Worm (Caenorhabditis elegans) whole organism, early embryonic: Measurements from ENCODE around the gene cec-3.

Experiments used
- B0310.2 ChIP-seq: sonication (generic microtip); optimal IDR thresholded peaks from 2 replicates; lab custom pipeline; 2016; ENCODE audit warnings: mild to moderate bottlenecking, missing genetic modification characterization, missing compliant biosample characterization
- F13C5.2 ChIP-seq: sonication (generic microtip); optimal IDR thresholded peaks from 2 replicates; lab custom pipeline; 2017; ENCODE audit warnings: mild to moderate bottlenecking, missing genetic modification characterization, inconsistent platforms, missing compliant biosample characterization
- aly-1 ChIP-seq: sonication (generic microtip); optimal IDR thresholded peaks from 2 replicates; lab custom pipeline; 2016; ENCODE audit warnings: missing genetic modification characterization, missing compliant biosample characterization
- ama-1 ChIP-seq: fragments of 150-350 bp; optimal IDR thresholded peaks from 2 replicates; lab custom pipeline; 2014
- ceh-13 ChIP-seq: fragments of 200-800 bp; sonication (Bioruptor generic); optimal IDR thresholded peaks from 2 replicates; lab custom pipeline; 2018; ENCODE audit warnings: mild to moderate bottlenecking, missing genetic modification characterization, missing compliant biosample characterization
- ceh-36 ChIP-seq: sonication (generic microtip); optimal IDR thresholded peaks from 2 replicates; lab custom pipeline; 2016; ENCODE audit warnings: missing genetic modification characterization, inconsistent platforms, missing compliant biosample characterization
- ets-7 ChIP-seq: sonication (generic microtip); optimal IDR thresholded peaks from 2 replicates; lab custom pipeline; 2016; ENCODE audit warnings: missing genotype, missing genetic modification characterization, missing compliant biosample characterization
- flt-1 ChIP-seq: fragments of 200-800 bp; sonication (Bioruptor generic); IDR thresholded peaks from 2 replicates; pipeline ENCODE4 v1.3.6; 2022; ENCODE audit warnings: missing genetic modification characterization, missing compliant biosample characterization
- hmbx-1 ChIP-seq: sonication (generic microtip); optimal IDR thresholded peaks from 2 replicates; lab custom pipeline; 2016; ENCODE audit warnings: mild to moderate bottlenecking, missing genetic modification characterization, missing compliant biosample characterization
- hmg-4 ChIP-seq: fragments of 200-800 bp; sonication (Bioruptor generic); optimal IDR thresholded peaks from 2 replicates; lab custom pipeline; 2018; ENCODE audit warnings: mild to moderate bottlenecking, missing genetic modification characterization, missing compliant biosample characterization
- hnd-1 ChIP-seq: sonication (generic microtip); optimal IDR thresholded peaks from 2 replicates; lab custom pipeline; 2016; ENCODE audit warnings: missing genetic modification characterization, missing compliant biosample characterization
- pes-1 ChIP-seq: fragments of 200-800 bp; sonication (Bioruptor generic); IDR thresholded peaks from 2 replicates; pipeline ENCODE4 v1.3.6; 2022; ENCODE audit warnings: missing genetic modification reagents, missing genetic modification characterization, missing compliant biosample characterization
- scrt-1 ChIP-seq: fragments of 200-800 bp; sonication (Bioruptor generic); IDR thresholded peaks from 2 replicates; pipeline ENCODE4 v1.3.6; 2022; ENCODE audit warnings: missing genetic modification characterization, missing compliant biosample characterization
- sea-1 ChIP-seq: fragments of 200-800 bp; sonication (Bioruptor generic); conservative IDR thresholded peaks from 2 replicates; pipeline ENCODE4 v1.3.6; 2022; ENCODE audit warnings: missing genetic modification characterization, missing compliant biosample characterization
- tbx-11 ChIP-seq: fragments of 200-800 bp; sonication (Bioruptor generic); IDR thresholded peaks from 2 replicates; pipeline ENCODE4 v1.3.6; 2022; ENCODE audit warnings: missing genetic modification characterization, missing compliant biosample characterization
- tbx-37 ChIP-seq: fragments of 200-800 bp; sonication (Bioruptor generic); conservative IDR thresholded peaks from 2 replicates; pipeline ENCODE4 v1.3.6; 2022; ENCODE audit warnings: missing genetic modification reagents, missing genetic modification characterization, missing compliant biosample characterization
- tra-4 ChIP-seq: sonication (generic microtip); optimal IDR thresholded peaks from 2 replicates; lab custom pipeline; 2017; ENCODE audit warnings: missing genetic modification characterization, missing compliant biosample characterization

The cec-3 gene

DNA sequence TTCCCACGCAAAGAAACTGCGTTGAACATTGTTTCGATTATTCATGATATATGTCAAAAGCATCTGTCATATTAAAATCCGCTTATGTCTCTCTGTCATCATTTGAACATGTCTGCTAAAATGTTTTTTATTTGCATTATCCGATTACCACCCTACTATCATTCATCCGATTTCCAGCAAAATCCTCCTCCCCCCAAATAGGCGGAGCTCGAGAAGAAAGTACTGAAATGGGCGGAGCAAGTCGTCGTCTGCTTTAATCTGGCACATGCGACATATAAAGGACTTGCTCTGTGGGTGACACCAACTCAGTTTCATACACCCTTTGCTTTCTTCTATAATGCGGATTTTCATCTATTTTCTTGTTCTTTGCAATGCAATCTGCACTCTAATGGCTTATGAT lies 25.3 kb downstream of the cec-3 start, which contains the start of gene T09A5.14:
T09A5.14 (plus strand) TSS at position 301 of the 400 bp plus-strand sequence.
- no peak for TF ChIP-seq hnd-1 (tag; lab: Kevin White, UChicago)

DNA sequence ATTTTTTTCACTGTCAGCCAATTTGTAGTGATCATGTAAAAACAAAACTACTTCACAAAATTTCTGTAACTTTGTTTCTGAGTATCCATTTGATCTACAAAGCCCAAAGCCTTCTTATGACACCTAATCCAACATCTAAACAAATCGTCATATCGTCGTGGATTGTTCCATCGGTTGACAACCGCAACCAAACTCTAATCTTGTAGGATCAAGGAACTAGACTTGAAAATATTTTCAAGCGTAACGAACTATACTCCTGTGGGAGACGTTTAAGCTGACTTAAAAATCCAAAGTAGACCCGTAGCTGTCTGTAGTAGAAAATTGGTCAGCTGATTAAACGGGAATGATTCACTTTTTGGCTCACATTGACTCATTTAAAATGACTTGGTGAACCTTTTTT lies 27.8 kb downstream of the cec-3 start:
- TF ChIP-seq ceh-36 (tag; lab: Kevin White, UChicago) (no peak), pes-1 (GFP tag; lab: Robert Waterston, UW) (no peak), F13C5.2 (tag; lab: Kevin White, UChicago) (no peak), ceh-13 (GFP tag; lab: Kevin White, UChicago) (no peak), tbx-37 (GFP tag; lab: Robert Waterston, UW) (no peak), tra-4 (no peak), flt-1 (GFP tag; lab: Robert Waterston, UW) (no peak), ama-1 (lab: Kevin White, UChicago) (no peak), aly-1 (no peak), tbx-11 (GFP tag; lab: Robert Waterston, UW) (no peak), hmbx-1 (tag; lab: Kevin White, UChicago) (no peak), hnd-1 (tag; lab: Kevin White, UChicago) (no peak)

DNA sequence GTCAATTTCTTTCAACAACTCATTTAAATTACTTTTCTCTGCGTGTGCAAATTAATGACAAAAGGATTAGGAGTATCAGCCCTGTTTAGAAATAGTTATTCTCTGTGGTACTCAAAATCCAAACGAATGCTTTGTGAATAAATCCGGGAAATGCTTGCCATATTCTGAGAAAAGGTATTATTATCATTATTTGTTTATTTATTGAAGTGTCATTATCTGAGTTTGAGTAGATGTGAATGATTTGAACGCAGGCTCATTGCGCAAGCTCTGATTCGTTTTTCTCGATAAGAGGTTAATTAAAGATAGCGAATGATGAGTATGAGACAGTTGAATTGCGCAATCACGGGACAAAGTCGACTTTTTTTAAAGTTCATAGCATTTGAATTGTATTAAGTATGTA lies 29.5 kb downstream of the cec-3 start:
- TF ChIP-seq ets-7 (tag; lab: Kevin White, UChicago) (no peak), ceh-13 (GFP tag; lab: Kevin White, UChicago) (no peak), hmbx-1 (tag; lab: Kevin White, UChicago) (no peak), B0310.2 (tag; lab: Kevin White, UChicago) (no peak), hnd-1 (tag; lab: Kevin White, UChicago) (no peak), tbx-11 (GFP tag; lab: Robert Waterston, UW) (no peak), hmg-4 (GFP tag; lab: Kevin White, UChicago) (no peak), sea-1 (GFP tag; lab: Robert Waterston, UW) (no peak), ama-1 (lab: Kevin White, UChicago) (no peak), pes-1 (GFP tag; lab: Robert Waterston, UW) (no peak), ceh-36 (tag; lab: Kevin White, UChicago) (no peak)

DNA sequence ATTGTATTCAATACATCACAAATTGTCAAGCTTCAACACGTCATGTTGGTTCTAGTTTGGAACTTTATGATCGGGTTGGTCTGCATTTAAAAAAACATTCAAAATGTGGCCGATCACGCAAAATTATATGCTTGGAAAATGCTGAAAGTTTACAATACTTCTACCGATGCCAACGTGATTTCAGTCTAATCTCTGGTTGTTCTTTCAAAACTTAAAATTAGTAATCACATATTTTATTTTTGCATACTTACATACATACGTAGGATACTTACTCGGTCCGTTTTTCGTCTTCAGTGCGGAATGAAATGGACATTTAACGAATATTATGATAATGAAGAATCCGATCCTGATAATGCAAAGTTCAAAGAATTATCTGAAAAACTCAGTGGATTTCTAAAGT lies 32.3 kb downstream of the cec-3 start, which contains the start of gene srw-62:
srw-62 (plus strand) TSS at position 301 of the 400 bp plus-strand sequence.
- TF ChIP-seq tbx-37 (GFP tag; lab: Robert Waterston, UW) = no peak
- TF ChIP-seq tbx-11 (GFP tag; lab: Robert Waterston, UW) = no peak
- no peak for TF ChIP-seq hmbx-1 (tag; lab: Kevin White, UChicago)
- TF ChIP-seq hnd-1 (tag; lab: Kevin White, UChicago) = no peak
- TF ChIP-seq ceh-13 (GFP tag; lab: Kevin White, UChicago) = no peak
- no peak for TF ChIP-seq scrt-1 (GFP tag; lab: Robert Waterston, UW)
- no peak for TF ChIP-seq B0310.2 (tag; lab: Kevin White, UChicago)
- TF ChIP-seq pes-1 (GFP tag; lab: Robert Waterston, UW) = no peak
- TF ChIP-seq sea-1 (GFP tag; lab: Robert Waterston, UW) = no peak
- TF ChIP-seq tra-4 = no peak
- TF ChIP-seq ets-7 (tag; lab: Kevin White, UChicago) = no peak
- no peak for TF ChIP-seq flt-1 (GFP tag; lab: Robert Waterston, UW)
- no peak for TF ChIP-seq ama-1 (lab: Kevin White, UChicago)
- no peak for TF ChIP-seq ceh-36 (tag; lab: Kevin White, UChicago)
- no peak for TF ChIP-seq aly-1
- no peak for TF ChIP-seq hmg-4 (GFP tag; lab: Kevin White, UChicago)
- no peak for TF ChIP-seq F13C5.2 (tag; lab: Kevin White, UChicago)

DNA sequence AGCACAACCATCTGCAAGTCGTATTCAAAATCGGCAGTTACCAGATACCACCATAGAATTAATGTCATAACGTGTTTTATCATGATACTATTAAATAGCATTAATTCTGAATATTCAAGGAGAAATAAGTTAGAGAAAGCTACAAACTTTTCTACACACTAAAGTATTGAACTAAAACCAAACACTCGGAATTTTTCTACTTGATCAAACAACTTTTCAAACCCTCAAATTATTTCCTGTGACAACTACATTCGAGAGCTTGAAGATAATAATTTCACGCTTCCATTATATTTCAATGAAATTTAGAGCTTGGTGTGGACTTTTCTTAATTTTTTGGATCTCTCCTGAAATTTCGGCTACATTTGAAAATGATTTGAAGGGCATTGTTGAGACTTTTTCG lies 34.9 kb downstream of the cec-3 start, which contains the start of gene irld-47:
irld-47 (minus strand) TSS at position 101 of the 400 bp plus-strand sequence.
- no peak for TF ChIP-seq sea-1 (GFP tag; lab: Robert Waterston, UW)
- no peak for TF ChIP-seq F13C5.2 (tag; lab: Kevin White, UChicago)
- TF ChIP-seq tbx-11 (GFP tag; lab: Robert Waterston, UW) = no peak
- TF ChIP-seq B0310.2 (tag; lab: Kevin White, UChicago) = no peak
- TF ChIP-seq tra-4 = no peak
- TF ChIP-seq flt-1 (GFP tag; lab: Robert Waterston, UW) = no peak
- no peak for TF ChIP-seq ceh-36 (tag; lab: Kevin White, UChicago)
- TF ChIP-seq hmbx-1 (tag; lab: Kevin White, UChicago) = no peak
- no peak for TF ChIP-seq hmg-4 (GFP tag; lab: Kevin White, UChicago)
- TF ChIP-seq ets-7 (tag; lab: Kevin White, UChicago) = no peak
- TF ChIP-seq tbx-37 (GFP tag; lab: Robert Waterston, UW) = no peak
- no peak for TF ChIP-seq ceh-13 (GFP tag; lab: Kevin White, UChicago)
- no peak for TF ChIP-seq ama-1 (lab: Kevin White, UChicago)
- TF ChIP-seq hnd-1 (tag; lab: Kevin White, UChicago) = no peak
- TF ChIP-seq pes-1 (GFP tag; lab: Robert Waterston, UW) = no peak
- no peak for TF ChIP-seq scrt-1 (GFP tag; lab: Robert Waterston, UW)
- no peak for TF ChIP-seq aly-1

DNA sequence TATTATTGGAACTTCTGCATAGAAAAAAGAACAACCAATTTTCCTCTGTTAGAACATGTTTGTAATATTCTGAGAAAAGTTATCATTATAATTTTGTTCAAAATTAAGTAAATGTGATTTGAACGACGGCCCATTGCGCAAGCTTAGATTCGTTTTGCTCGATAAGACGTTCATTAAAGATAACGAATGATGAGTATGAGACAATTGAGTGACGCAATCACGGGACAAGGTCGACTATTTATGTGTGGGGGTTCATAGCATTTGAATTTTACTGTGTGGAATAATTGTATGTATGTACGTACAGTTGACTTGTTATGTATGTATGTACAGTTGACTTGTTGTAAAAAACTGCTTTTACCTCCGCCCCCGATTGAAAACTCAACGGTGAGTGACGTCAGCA lies 38.0 kb downstream of the cec-3 start:
- TF ChIP-seq ceh-36 (tag; lab: Kevin White, UChicago) = no peak
- no peak for TF ChIP-seq tbx-37 (GFP tag; lab: Robert Waterston, UW)
- no peak for TF ChIP-seq aly-1
- TF ChIP-seq ama-1 (lab: Kevin White, UChicago) = no peak
- TF ChIP-seq tbx-11 (GFP tag; lab: Robert Waterston, UW) = no peak
- no peak for TF ChIP-seq tra-4
- TF ChIP-seq flt-1 (GFP tag; lab: Robert Waterston, UW) = no peak
- TF ChIP-seq sea-1 (GFP tag; lab: Robert Waterston, UW) = no peak
- no peak for TF ChIP-seq hmg-4 (GFP tag; lab: Kevin White, UChicago)
- TF ChIP-seq hnd-1 (tag; lab: Kevin White, UChicago) = no peak
- TF ChIP-seq ceh-13 (GFP tag; lab: Kevin White, UChicago) = no peak
- no peak for TF ChIP-seq F13C5.2 (tag; lab: Kevin White, UChicago)
- TF ChIP-seq hmbx-1 (tag; lab: Kevin White, UChicago) = no peak
- no peak for TF ChIP-seq pes-1 (GFP tag; lab: Robert Waterston, UW)
- no peak for TF ChIP-seq B0310.2 (tag; lab: Kevin White, UChicago)
- TF ChIP-seq scrt-1 (GFP tag; lab: Robert Waterston, UW) = no peak
